Fruit fly (Drosophila melanogaster) whole organism, prepupa: ENCODE results near the gene tobi.

Source experiments
- CG6792 ChIP-seq: fragments of 200-800 bp; sonication (Bioruptor generic); optimal IDR thresholded peaks from 3 replicates; lab custom pipeline; 2016; ENCODE audit warnings: missing biosample characterization, missing genetic modification characterization
- dsx ChIP-seq: fragments of 200-800 bp; optimal IDR thresholded peaks from 3 replicates; lab custom pipeline; 2019; ENCODE audit warnings: missing biosample characterization, mild to moderate bottlenecking, missing genetic modification characterization, moderate library complexity; ENCODE audit not compliant: poor library complexity, severe bottlenecking

- TF ChIP-seq dsx = no peak
- TF ChIP-seq CG6792 (GFP tag; lab: Kevin White, UChicago) = no peak
Observed at dm6 chr3R:25309175-25309574, 37.5 kb downstream of the tobi start.
